Fruit fly (Drosophila melanogaster): ENCODE data around the gene CG14419.

The CG14419 gene

dm6 chrX:2907105-2907694, 21.5 kb upstream of the CG14419 start (continued):
- TF ChIP-seq Sp1 (GFP tag; optimal IDR thresholded peaks at IDR 0.05) (peak; percentile 3), psq (GFP tag; optimal IDR thresholded peaks at IDR 0.05) (no peak), Myc (optimal IDR thresholded peaks at IDR 0.05) (no peak), sage (GFP tag; optimal IDR thresholded peaks at IDR 0.05) (no peak), rgr (GFP tag; optimal IDR thresholded peaks at IDR 0.05) (peak; percentile 14), dl (GFP tag; optimal IDR thresholded peaks at IDR 0.05; ENCODE audit: insufficient read depth in 1 of 2, partially characterized antibody in 2 of 2) (no peak), CG9705 (GFP tag; optimal IDR thresholded peaks at IDR 0.05) (no peak)

dm6 chrX:2890468-2890867, 4.8 kb upstream of the CG14419 start, which contains the start of gene CG3526:
Gene CG3526 (plus strand): TSS chrX:2890768.
- TF ChIP-seq tai (GFP tag; optimal IDR thresholded peaks at IDR 0.05) (no peak), jim (GFP tag; optimal IDR thresholded peaks at IDR 0.05) (no peak), br (GFP tag; optimal IDR thresholded peaks at IDR 0.05) (no peak), brk (GFP tag; optimal IDR thresholded peaks at IDR 0.05) (no peak), HLH106 (tag; optimal IDR thresholded peaks at IDR 0.05) (no peak), Sp1 (GFP tag; optimal IDR thresholded peaks at IDR 0.05) (no peak), Hnf4 (GFP tag; optimal IDR thresholded peaks at IDR 0.05) (no peak), Dif (GFP tag; optimal IDR thresholded peaks at IDR 0.05; ENCODE audit: partially characterized antibody) (no peak), h (GFP tag; optimal IDR thresholded peaks at IDR 0.05) (no peak), psq (GFP tag; optimal IDR thresholded peaks at IDR 0.05) (no peak)

dm6 chrX:2888211-2888610, 2.5 kb upstream of the CG14419 start:
- no peak for TF ChIP-seq CG32264 (GFP tag; optimal IDR thresholded peaks at IDR 0.05)

dm6 chrX:2883561-2883960, 2.2 kb downstream of the CG14419 start, which contains the start of gene CG14418:
Gene CG14418 (minus strand): TSS chrX:2883661.
- TF ChIP-seq dmrt93B (GFP tag; optimal IDR thresholded peaks at IDR 0.05) (no peak), sage (GFP tag; optimal IDR thresholded peaks at IDR 0.05) (no peak), Dif (GFP tag; optimal IDR thresholded peaks at IDR 0.05; ENCODE audit: partially characterized antibody) (no peak), jim (GFP tag; optimal IDR thresholded peaks at IDR 0.05) (no peak), dl (GFP tag; optimal IDR thresholded peaks at IDR 0.05; ENCODE audit: insufficient read depth in 1 of 2, partially characterized antibody in 2 of 2) (no peak), usp (GFP tag; optimal IDR thresholded peaks at IDR 0.05) (no peak)

- TF ChIP-seq Abd-B (GFP tag; optimal IDR thresholded peaks at IDR 0.05) = no peak
- TF ChIP-seq CG32264 (GFP tag; optimal IDR thresholded peaks at IDR 0.05) = no peak
- peak; percentile 12 for TF ChIP-seq Dfd (GFP tag; optimal IDR thresholded peaks at IDR 0.05)
- TF ChIP-seq Hr78 (GFP tag; optimal IDR thresholded peaks at IDR 0.05) = no peak
- no peak for TF ChIP-seq GATAd (GFP tag; optimal IDR thresholded peaks at IDR 0.05)
Observed at dm6 chrX:2882516-2882915, 3.2 kb downstream of the CG14419 start.

- TF ChIP-seq Myc (optimal IDR thresholded peaks at IDR 0.05) = no peak
- TF ChIP-seq N (GFP tag; optimal IDR thresholded peaks at IDR 0.05) = no peak
- peak; percentile 10 for TF ChIP-seq ey (GFP tag; optimal IDR thresholded peaks at IDR 0.05)
- TF ChIP-seq woc (GFP tag; optimal IDR thresholded peaks at IDR 0.05) = no peak
- TF ChIP-seq HLH106 (tag; optimal IDR thresholded peaks at IDR 0.05) = peak; percentile 24
- TF ChIP-seq foxo (GFP tag; optimal IDR thresholded peaks at IDR 0.05) = no peak
- TF ChIP-seq Dif (GFP tag; optimal IDR thresholded peaks at IDR 0.05; ENCODE audit: partially characterized antibody) = no peak
- TF ChIP-seq brk (GFP tag; optimal IDR thresholded peaks at IDR 0.05) = no peak
- no peak for TF ChIP-seq pan (optimal IDR thresholded peaks at IDR 0.05)
- TF ChIP-seq rgr (GFP tag; optimal IDR thresholded peaks at IDR 0.05) = peak; percentile 12
- no peak for TF ChIP-seq Jra (GFP tag; optimal IDR thresholded peaks at IDR 0.05)
- TF ChIP-seq h (GFP tag; optimal IDR thresholded peaks at IDR 0.05) = peak; percentile 7
- TF ChIP-seq OdsH (GFP tag; optimal IDR thresholded peaks at IDR 0.05) = no peak
Observed at dm6 chrX:2880660-2881059, 5.1 kb downstream of the CG14419 start.

All from whole organism, wandering third instar larva.